Worm (Caenorhabditis elegans) whole organism, L4 larva: ENCODE results near the gene F44G4.3.

Experiments used
- F26F4.8 ChIP-seq: fragments of 200-800 bp; sonication (Bioruptor generic); conservative IDR thresholded peaks from 2 replicates; pipeline ENCODE4 v1.3.6; 2022; ENCODE audit warnings: missing genetic modification characterization, missing compliant biosample characterization
- F44E2.7 ChIP-seq: fragments of 200-800 bp; sonication (Bioruptor generic); IDR thresholded peaks from 2 replicates; pipeline ENCODE4 v2.1.2; 2022; ENCODE audit warnings: missing genetic modification characterization, missing compliant biosample characterization
- Y48G9A.11 ChIP-seq: fragments of 200-800 bp; sonication (Bioruptor generic); IDR thresholded peaks from 2 replicates; pipeline ENCODE4 v1.3.6; 2022; ENCODE audit warnings: missing genetic modification reagents, missing genetic modification characterization, missing compliant biosample characterization
- Y5F2A.4 ChIP-seq: fragments of 200-800 bp; sonication (Bioruptor generic); optimal IDR thresholded peaks from 2 replicates; lab custom pipeline; 2018; ENCODE audit warnings: mild to moderate bottlenecking, missing genetic modification characterization, missing compliant biosample characterization
- ZK546.5 ChIP-seq, 2 experiments: sonication (generic microtip); optimal IDR thresholded peaks; 2 replicates each; lab custom pipeline; 2017; ENCODE audit warnings: missing biosample characterization in 2 of 2, missing genetic modification characterization in 2 of 2
- ama-1 ChIP-seq: fragments of 150-350 bp; optimal IDR thresholded peaks from 2 replicates; lab custom pipeline; 2014; ENCODE audit warnings: inconsistent platforms, mixed read lengths
- arid-1 ChIP-seq: fragments of 200-800 bp; sonication (Bioruptor generic); conservative IDR thresholded peaks from 2 replicates; pipeline ENCODE4 v1.3.6; 2022; ENCODE audit warnings: missing genetic modification reagents, missing genetic modification characterization, missing compliant biosample characterization
- ceh-20 ChIP-seq: fragments of 200-800 bp; sonication (Bioruptor generic); IDR thresholded peaks from 2 replicates; pipeline ENCODE4 v1.3.6; 2022; ENCODE audit warnings: missing genetic modification reagents, missing genetic modification characterization, missing compliant biosample characterization
- ceh-62 ChIP-seq: sonication (generic microtip); optimal IDR thresholded peaks from 2 replicates; lab custom pipeline; 2017; ENCODE audit warnings: missing biosample characterization, missing genetic modification characterization
- ceh-82 ChIP-seq: sonication (generic microtip); optimal IDR thresholded peaks from 2 replicates; lab custom pipeline; 2017; ENCODE audit warnings: missing biosample characterization, missing genetic modification characterization
- ctbp-1 ChIP-seq: fragments of 200-800 bp; sonication (Bioruptor generic); IDR thresholded peaks from 2 replicates; pipeline ENCODE4 v1.3.6; 2022; ENCODE audit warnings: missing genetic modification reagents, missing genetic modification characterization, missing compliant biosample characterization
- daf-12 ChIP-seq: fragments of 150-350 bp; optimal IDR thresholded peaks from 2 replicates; lab custom pipeline; 2014; ENCODE audit warnings: missing biosample characterization, missing genetic modification reagents, missing genetic modification characterization
- daf-16 ChIP-seq, 3 experiments: sonication (generic microtip); optimal IDR thresholded peaks; 2 replicates each; lab custom pipeline; 2016 to 2017; ENCODE audit warnings: missing genetic modification characterization in 3 of 3, missing genetic modification reagents in 3 of 3, mild to moderate bottlenecking in 2 of 3, missing compliant biosample characterization in 2 of 3, missing biosample characterization in 1 of 3, moderate library complexity in 1 of 3
- dmd-9 ChIP-seq: fragments of 200-800 bp; sonication (Bioruptor generic); IDR thresholded peaks from 2 replicates; pipeline ENCODE4 v1.3.6; 2022; ENCODE audit warnings: missing genetic modification reagents, missing genetic modification characterization, missing compliant biosample characterization
- dpl-1 ChIP-seq: fragments of 150-350 bp; optimal IDR thresholded peaks from 2 replicates; lab custom pipeline; 2014; ENCODE audit warnings: missing biosample characterization, missing genetic modification reagents, missing genetic modification characterization
- duxl-1 ChIP-seq: sonication (generic microtip); optimal IDR thresholded peaks from 2 replicates; lab custom pipeline; 2016; ENCODE audit warnings: mild to moderate bottlenecking, missing genetic modification characterization, moderate library complexity, missing compliant biosample characterization; ENCODE audit not compliant: poor library complexity
- egl-27 ChIP-seq: sonication (generic microtip); optimal IDR thresholded peaks from 3 replicates; lab custom pipeline; 2017; ENCODE audit warnings: missing biosample characterization, missing genetic modification reagents, missing genetic modification characterization
- fkh-10 ChIP-seq: fragments of 150-350 bp; optimal IDR thresholded peaks from 2 replicates; lab custom pipeline; 2014; ENCODE audit warnings: missing biosample characterization, missing genetic modification reagents, missing genetic modification characterization
- hlh-30 ChIP-seq: sonication (generic microtip); optimal IDR thresholded peaks from 2 replicates; lab custom pipeline; 2017; ENCODE audit warnings: antibody characterized with exemption, mild to moderate bottlenecking, missing genetic modification characterization, missing compliant biosample characterization; ENCODE audit not compliant: insufficient read depth
- hmg-1.1 ChIP-seq: fragments of 200-800 bp; sonication (Bioruptor generic); IDR thresholded peaks from 2 replicates; pipeline ENCODE4 v1.3.6; 2022; ENCODE audit warnings: missing genetic modification reagents, missing genetic modification characterization, missing compliant biosample characterization
- jun-1 ChIP-seq: fragments of 150-350 bp; optimal IDR thresholded peaks from 2 replicates; lab custom pipeline; 2014; ENCODE audit warnings: missing biosample characterization, missing genetic modification reagents, missing genetic modification characterization
- lim-7 ChIP-seq: fragments of 200-800 bp; sonication (Bioruptor generic); IDR thresholded peaks from 2 replicates; pipeline ENCODE4 v1.3.6; 2022; ENCODE audit warnings: missing genetic modification characterization, missing compliant biosample characterization
- lin-1 ChIP-seq: fragments of 200-800 bp; sonication (Bioruptor generic); IDR thresholded peaks from 2 replicates; pipeline ENCODE4 v1.3.6; 2022; ENCODE audit warnings: missing genetic modification reagents, missing genetic modification characterization, missing compliant biosample characterization
- lin-13 ChIP-seq: fragments of 150-350 bp; optimal IDR thresholded peaks from 2 replicates; lab custom pipeline; 2014; ENCODE audit warnings: missing biosample characterization, missing genetic modification reagents, missing genetic modification characterization
- lin-29 ChIP-seq: fragments of 200-800 bp; sonication (Bioruptor generic); IDR thresholded peaks from 2 replicates; pipeline ENCODE4 v1.3.6; 2022; ENCODE audit warnings: missing genetic modification reagents, missing genetic modification characterization, missing compliant biosample characterization
- lin-38 ChIP-seq: fragments of 200-800 bp; sonication (Bioruptor generic); IDR thresholded peaks from 2 replicates; pipeline ENCODE4 v1.3.6; 2022; ENCODE audit warnings: missing genetic modification reagents, missing genetic modification characterization, missing compliant biosample characterization
- lin-39 ChIP-seq: fragments of 150-350 bp; optimal IDR thresholded peaks from 2 replicates; lab custom pipeline; 2014; ENCODE audit warnings: missing biosample characterization, missing genetic modification reagents, missing genetic modification characterization
- lir-3 ChIP-seq: sonication (generic microtip); optimal IDR thresholded peaks from 2 replicates; lab custom pipeline; 2016; ENCODE audit warnings: mild to moderate bottlenecking, missing genetic modification characterization, missing compliant biosample characterization
- madf-5 ChIP-seq, 2 experiments: fragments of 200-800 bp; sonication (Bioruptor generic); IDR thresholded peaks; 2 replicates each; pipeline ENCODE4 v1.3.6; 2022; ENCODE audit warnings: missing compliant biosample characterization in 2 of 2, missing genetic modification characterization in 2 of 2
- madf-9 ChIP-seq: fragments of 200-800 bp; sonication (Bioruptor generic); conservative IDR thresholded peaks from 2 replicates; pipeline ENCODE4 v1.3.6; 2022; ENCODE audit warnings: missing genetic modification reagents, missing genetic modification characterization, missing compliant biosample characterization
- mdl-1 ChIP-seq, 2 experiments: fragments of 150-350 bp in 1 of 2; sonication (generic microtip) in 1 of 2; optimal IDR thresholded peaks; 2 replicates each; lab custom pipeline; 2014 to 2017; ENCODE audit warnings: missing biosample characterization in 2 of 2, missing genetic modification characterization in 2 of 2
- mxl-3 ChIP-seq: fragments of 200-800 bp; sonication (Bioruptor generic); optimal IDR thresholded peaks from 2 replicates; lab custom pipeline; 2018; ENCODE audit warnings: mild to moderate bottlenecking, missing genetic modification characterization, missing compliant biosample characterization
- nhr-102 ChIP-seq: sonication (generic microtip); optimal IDR thresholded peaks from 2 replicates; lab custom pipeline; 2016; ENCODE audit warnings: mild to moderate bottlenecking, missing genetic modification characterization, moderate library complexity, missing compliant biosample characterization
- nhr-111 ChIP-seq: fragments of 200-800 bp; sonication (Bioruptor generic); optimal IDR thresholded peaks from 2 replicates; lab custom pipeline; 2018; ENCODE audit warnings: mild to moderate bottlenecking, missing genetic modification characterization, missing compliant biosample characterization
- nhr-237 ChIP-seq: sonication (generic microtip); optimal IDR thresholded peaks from 2 replicates; lab custom pipeline; 2017; ENCODE audit warnings: missing biosample characterization, missing genetic modification characterization
- nhr-42 ChIP-seq: fragments of 200-800 bp; sonication (Bioruptor generic); IDR thresholded peaks from 2 replicates; pipeline ENCODE4 v1.3.6; 2022; ENCODE audit warnings: missing genetic modification characterization, missing compliant biosample characterization
- php-3 ChIP-seq: fragments of 200-800 bp; sonication (Bioruptor generic); IDR thresholded peaks from 2 replicates; pipeline ENCODE4 v1.3.6; 2022; ENCODE audit warnings: missing genetic modification reagents, missing genetic modification characterization, missing compliant biosample characterization
- rbr-2 ChIP-seq: sonication (generic microtip); optimal IDR thresholded peaks from 2 replicates; lab custom pipeline; 2016; ENCODE audit warnings: missing genotype, missing genetic modification characterization, missing compliant biosample characterization
- set-16 ChIP-seq: fragments of 200-800 bp; sonication (Bioruptor generic); IDR thresholded peaks from 2 replicates; pipeline ENCODE4 v1.3.6; 2022; ENCODE audit warnings: missing genetic modification reagents, missing genetic modification characterization, missing compliant biosample characterization
- snpc-1.2 ChIP-seq: fragments of 200-800 bp; sonication (Bioruptor generic); IDR thresholded peaks from 2 replicates; pipeline ENCODE4 v1.3.6; 2022; ENCODE audit warnings: missing genetic modification reagents, missing genetic modification characterization, missing compliant biosample characterization
- snpc-4 ChIP-seq: fragments of 150-350 bp; optimal IDR thresholded peaks from 2 replicates; lab custom pipeline; 2014; ENCODE audit warnings: missing biosample characterization, missing genetic modification characterization
- tag-97 ChIP-seq: fragments of 200-800 bp; sonication (Bioruptor generic); IDR thresholded peaks from 2 replicates; pipeline ENCODE4 v1.3.6; 2022; ENCODE audit warnings: missing genetic modification characterization, missing compliant biosample characterization
- unc-39 ChIP-seq: sonication (generic microtip); optimal IDR thresholded peaks from 2 replicates; lab custom pipeline; 2017; ENCODE audit warnings: missing biosample characterization, missing genetic modification characterization
- unc-62 ChIP-seq, 3 experiments: fragments of 150-350 bp in 1 of 3; sonication (generic microtip); optimal IDR thresholded peaks in 2 of 3; peaks in 1 of 3; 1 replicate in 1 of 3; 2 replicates in 2 of 3; lab custom pipeline; 2014 to 2017; ENCODE audit warnings: missing biosample characterization in 3 of 3, missing genetic modification characterization in 3 of 3, missing genetic modification reagents in 3 of 3, missing genotype in 1 of 3
- zfp-2 ChIP-seq: sonication (generic microtip); optimal IDR thresholded peaks from 2 replicates; lab custom pipeline; 2016; ENCODE audit warnings: mild to moderate bottlenecking, missing genetic modification characterization, missing compliant biosample characterization
- zfp-3 ChIP-seq: fragments of 200-800 bp; sonication (Bioruptor generic); conservative IDR thresholded peaks from 2 replicates; pipeline ENCODE4 v1.3.6; 2022; ENCODE audit warnings: missing genetic modification reagents, missing genetic modification characterization, missing compliant biosample characterization
- zip-11 ChIP-seq: fragments of 200-800 bp; sonication (Bioruptor generic); IDR thresholded peaks from 2 replicates; pipeline ENCODE4 v1.3.6; 2022; ENCODE audit warnings: missing genetic modification characterization, missing compliant biosample characterization
- ztf-7 ChIP-seq: fragments of 150-350 bp; optimal IDR thresholded peaks from 2 replicates; lab custom pipeline; 2014; ENCODE audit warnings: missing biosample characterization, missing genetic modification characterization

F44G4.3 gene

DNA sequence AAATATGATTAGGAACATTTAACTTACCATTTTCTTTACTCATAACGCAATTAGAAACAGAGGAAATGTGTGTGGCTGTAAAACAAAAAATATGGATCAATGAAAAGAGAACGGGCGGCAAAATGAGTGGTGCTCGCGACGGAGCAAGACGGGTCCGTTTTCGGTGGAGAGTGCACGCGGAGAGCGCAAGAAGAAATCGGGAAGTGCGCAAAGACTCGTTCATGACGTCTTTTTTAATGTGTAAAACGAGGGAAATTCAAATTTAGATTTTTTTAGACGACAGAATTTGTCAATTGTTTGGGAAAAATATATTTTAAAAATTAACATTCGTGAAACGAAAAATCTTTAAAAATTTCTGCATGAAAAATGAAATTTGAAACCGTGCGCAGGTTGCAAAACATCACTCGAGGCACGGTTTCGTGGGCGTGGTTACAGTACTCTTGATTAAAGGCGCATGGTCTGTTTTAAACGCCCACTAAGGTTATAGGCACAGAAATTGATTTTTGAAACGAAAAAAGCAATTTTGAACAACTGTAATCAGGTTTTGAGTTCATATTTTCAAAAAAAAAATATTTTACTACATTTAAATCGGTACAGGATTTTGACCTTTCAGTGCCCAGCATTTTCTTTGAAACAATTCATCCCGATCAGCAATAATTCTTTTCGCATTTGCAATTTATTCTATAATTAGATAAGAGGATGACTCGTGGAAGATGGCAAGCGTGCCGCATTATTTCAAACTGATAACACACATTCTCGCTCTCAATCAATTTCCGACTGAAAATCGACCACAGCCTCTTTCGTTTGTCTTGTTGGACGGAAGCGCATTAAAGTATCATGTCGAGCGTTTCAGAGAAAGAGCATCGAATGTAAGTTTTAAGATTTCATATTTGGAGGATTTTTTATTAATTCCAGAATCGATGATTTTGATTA lies 27.9 kb downstream of the F44G4.3 start, which contains the start of the genes szy-20 and C18E9.5:
szy-20 (minus strand) TSS at position 83 of the 933 bp plus-strand sequence.
C18E9.5 (plus strand) TSS at position 730 of the 933 bp plus-strand sequence.
- TF ChIP-seq nhr-102 (tag; lab: Kevin White, UChicago) = peak; percentile 47
- TF ChIP-seq php-3 (GFP tag; lab: Robert Waterston, UW) = no peak
- TF ChIP-seq snpc-1.2 (GFP tag; lab: Robert Waterston, UW) = no peak
- TF ChIP-seq F44E2.7 (GFP tag; lab: Robert Waterston, UW) = no peak
- no peak for TF ChIP-seq dmd-9 (GFP tag; lab: Robert Waterston, UW)
- no peak for TF ChIP-seq lin-1 (GFP tag; lab: Robert Waterston, UW)
- TF ChIP-seq madf-9 (GFP tag; lab: Robert Waterston, UW) = 0 out of 2 replicates have a peak, but pooled peaks have one; percentile 14
- no peak for TF ChIP-seq nhr-111 (GFP tag; lab: Kevin White, UChicago)
- TF ChIP-seq mdl-1 (tag; optimal IDR thresholded peaks at IDR 0.05; lab: Kevin White, UChicago) = peak in 1 of 2 experiments; percentile 57
- TF ChIP-seq madf-5 (GFP tag; IDR thresholded peaks at IDR 0.05; lab: Robert Waterston, UW) = no peak
- TF ChIP-seq set-16 (GFP tag; lab: Robert Waterston, UW) = peak; percentile 40; the same call in 1 of the 2 replicates
- no peak for TF ChIP-seq F26F4.8 (GFP tag; lab: Robert Waterston, UW)
- no peak for TF ChIP-seq lim-7
- no peak for TF ChIP-seq Y5F2A.4
- TF ChIP-seq daf-16 (GFP tag; optimal IDR thresholded peaks at IDR 0.05; lab: Kevin White, UChicago) = peak in 1 of 2 experiments; percentile 58
- TF ChIP-seq daf-16 (tag; optimal IDR thresholded peaks at IDR 0.05; lab: Kevin White, UChicago) = peak; percentile 11
- TF ChIP-seq jun-1 (tag; lab: Kevin White, UChicago) = no peak
- peak in 1 of 2 experiments; percentile 68 for TF ChIP-seq unc-62 (GFP tag; optimal IDR thresholded peaks at IDR 0.05 in 1 of 2; lab: Kevin White, UChicago)
- no peak for TF ChIP-seq unc-62 (tag; optimal IDR thresholded peaks at IDR 0.05; lab: Kevin White, UChicago)
- no peak for TF ChIP-seq egl-27 (tag; lab: Kevin White, UChicago)
- no peak for TF ChIP-seq zfp-3
- no peak for TF ChIP-seq ceh-62 (tag; lab: Kevin White, UChicago)
- TF ChIP-seq daf-12 (tag; lab: Kevin White, UChicago) = no peak
- TF ChIP-seq ztf-7 (tag; lab: Kevin White, UChicago) = no peak
- no peak for TF ChIP-seq ceh-82 (tag; lab: Kevin White, UChicago)
- TF ChIP-seq ZK546.5 (tag; optimal IDR thresholded peaks at IDR 0.05; lab: Kevin White, UChicago) = no peak
- peak; percentile 75 for TF ChIP-seq hlh-30 (tag; lab: Kevin White, UChicago)
- TF ChIP-seq ctbp-1 = peak; percentile 52; the same call in 1 of the 2 replicates
- peak; percentile 52; the same call in 1 of the 2 replicates for TF ChIP-seq nhr-42
- TF ChIP-seq Y48G9A.11 (GFP tag; lab: Robert Waterston, UW) = no peak
- no peak for TF ChIP-seq ama-1 (lab: Kevin White, UChicago)
- no peak for TF ChIP-seq mxl-3
- TF ChIP-seq unc-39 (tag; lab: Kevin White, UChicago) = no peak
- TF ChIP-seq lin-38 (GFP tag; lab: Robert Waterston, UW) = peak; percentile 75
- TF ChIP-seq ceh-20 = peak; percentile 48; the same call in 1 of the 2 replicates
- TF ChIP-seq zfp-2 = no peak
- TF ChIP-seq lin-29 (GFP tag; lab: Robert Waterston, UW) = no peak
- no peak for TF ChIP-seq lin-13 (GFP tag; lab: Kevin White, UChicago)
- no peak for TF ChIP-seq lin-39 (tag; lab: Kevin White, UChicago)
- TF ChIP-seq dpl-1 (GFP tag; lab: Kevin White, UChicago) = peak; percentile 96
- no peak for TF ChIP-seq tag-97 (GFP tag; lab: Robert Waterston, UW)
- no peak for TF ChIP-seq zip-11 (GFP tag; lab: Robert Waterston, UW)
- peak; percentile 56; the same call in 1 of the 2 replicates for TF ChIP-seq arid-1 (GFP tag; lab: Robert Waterston, UW)
- TF ChIP-seq nhr-237 (tag; lab: Kevin White, UChicago) = no peak
- TF ChIP-seq hmg-1.1 (GFP tag; lab: Robert Waterston, UW) = peak; percentile 70
- no peak for TF ChIP-seq snpc-4 (tag; lab: Kevin White, UChicago)
- no peak for TF ChIP-seq duxl-1 (tag; lab: Kevin White, UChicago)
- TF ChIP-seq fkh-10 = peak; percentile 52
- no peak for TF ChIP-seq lir-3
- TF ChIP-seq rbr-2 (tag; lab: Kevin White, UChicago) = peak; percentile 84
